Fruit fly (Drosophila melanogaster) whole organism, embryonic: ENCODE measurements around the gene Cyp1.

Experiments used
- Atf-2 ChIP-seq: fragments of 200-800 bp; sonication (Bioruptor generic); optimal IDR thresholded peaks from 2 replicates; lab custom pipeline; 2016; ENCODE audit warnings: missing biosample characterization, missing genetic modification characterization
- BtbVII ChIP-seq: fragments of 200-800 bp; sonication (Bioruptor generic); optimal IDR thresholded peaks from 3 replicates; lab custom pipeline; 2017; ENCODE audit warnings: missing biosample characterization, mild to moderate bottlenecking, missing genetic modification characterization
- C15 ChIP-seq: fragments of 200-800 bp; sonication (Bioruptor generic); IDR thresholded peaks from 3 replicates; pipeline ENCODE4 v1.3.6; 2022; ENCODE audit warnings: missing biosample characterization, missing genetic modification characterization
- CG10147 ChIP-seq: fragments of 200-800 bp; sonication (Bioruptor generic); optimal IDR thresholded peaks from 2 replicates; lab custom pipeline; 2019; ENCODE audit warnings: missing biosample characterization, mild to moderate bottlenecking, missing genetic modification characterization, moderate library complexity
- CG1024 ChIP-seq: fragments of 200-800 bp; sonication (Bioruptor generic); IDR thresholded peaks from 2 replicates; pipeline ENCODE4 v1.3.6; 2022; ENCODE audit warnings: missing biosample characterization, missing genetic modification characterization
- CG11093 ChIP-seq: fragments of 200-800 bp; sonication (Bioruptor generic); IDR thresholded peaks from 3 replicates; pipeline ENCODE4 v1.3.6; 2022; ENCODE audit warnings: missing biosample characterization, missing genetic modification characterization
- CG12769 ChIP-seq: fragments of 200-800 bp; sonication (Bioruptor generic); optimal IDR thresholded peaks from 2 replicates; lab custom pipeline; 2019; ENCODE audit warnings: missing biosample characterization, mild to moderate bottlenecking, missing genetic modification characterization, moderate library complexity
- CG13624 ChIP-seq: fragments of 200-800 bp; sonication (Bioruptor generic); optimal IDR thresholded peaks from 2 replicates; lab custom pipeline; 2016; ENCODE audit warnings: missing biosample characterization, missing genetic modification characterization
- CG14441 ChIP-seq: fragments of 200-800 bp; sonication (Bioruptor generic); IDR thresholded peaks from 2 replicates; pipeline ENCODE4 v1.3.6; 2022; ENCODE audit warnings: missing biosample characterization, missing genetic modification characterization
- CG15601 ChIP-seq: fragments of 200-800 bp; sonication (Bioruptor generic); optimal IDR thresholded peaks from 3 replicates; lab custom pipeline; 2019; ENCODE audit warnings: missing biosample characterization, mild to moderate bottlenecking, missing genetic modification characterization, moderate library complexity
- CG16779 ChIP-seq: fragments of 200-800 bp; sonication (Bioruptor generic); IDR thresholded peaks from 2 replicates; pipeline ENCODE4 v1.3.6; 2022; ENCODE audit warnings: missing biosample characterization, missing genetic modification characterization
- CG16813 ChIP-seq: fragments of 200-800 bp; sonication (Bioruptor generic); IDR thresholded peaks from 3 replicates; pipeline ENCODE4 v1.3.6; 2022; ENCODE audit warnings: missing biosample characterization, missing genetic modification characterization; ENCODE audit not compliant: partially characterized antibody
- CG17186 ChIP-seq: fragments of 200-800 bp; sonication (Bioruptor generic); optimal IDR thresholded peaks from 3 replicates; lab custom pipeline; 2017; ENCODE audit warnings: missing biosample characterization, missing genetic modification reagents, missing genetic modification characterization
- CG18262 ChIP-seq: fragments of 200-800 bp; optimal IDR thresholded peaks from 3 replicates; lab custom pipeline; 2019; ENCODE audit warnings: missing biosample characterization, mild to moderate bottlenecking, missing genetic modification characterization, moderate library complexity
- CG2129 ChIP-seq: fragments of 200-800 bp; sonication (Bioruptor generic); IDR thresholded peaks from 2 replicates; pipeline ENCODE4 v1.3.6; 2022; ENCODE audit warnings: missing biosample characterization, missing genetic modification characterization; ENCODE audit not compliant: partially characterized antibody
- CG3281 ChIP-seq: fragments of 200-800 bp; sonication (Bioruptor generic); optimal IDR thresholded peaks from 3 replicates; lab custom pipeline; 2017; ENCODE audit warnings: missing biosample characterization, mild to moderate bottlenecking, missing genetic modification characterization
- CG33557 ChIP-seq: fragments of 200-800 bp; sonication (Bioruptor generic); optimal IDR thresholded peaks from 2 replicates; lab custom pipeline; 2019; ENCODE audit warnings: missing biosample characterization, mild to moderate bottlenecking, missing genetic modification characterization, moderate library complexity
- CG3847 ChIP-seq: fragments of 200-800 bp; sonication (Bioruptor generic); IDR thresholded peaks from 2 replicates; pipeline ENCODE4 v1.3.6; 2022; ENCODE audit warnings: missing biosample characterization, missing genetic modification characterization
- CG43689 ChIP-seq: fragments of 200-800 bp; sonication (Bioruptor generic); IDR thresholded peaks from 2 replicates; pipeline ENCODE4 v1.3.6; 2022; ENCODE audit warnings: missing biosample characterization, missing genetic modification characterization
- CG4617 ChIP-seq: fragments of 200-800 bp; sonication (Bioruptor generic); optimal IDR thresholded peaks from 3 replicates; lab custom pipeline; 2016; ENCODE audit warnings: missing biosample characterization, missing genetic modification characterization, borderline replicate concordance
- CG6813 ChIP-seq: fragments of 200-800 bp; sonication (Bioruptor generic); optimal IDR thresholded peaks from 2 replicates; lab custom pipeline; 2017; ENCODE audit warnings: missing biosample characterization, missing genetic modification characterization, mild to moderate bottlenecking, moderate library complexity, missing genetic modification reagents
- CG8089 ChIP-seq: fragments of 200-800 bp; sonication (Bioruptor generic); optimal IDR thresholded peaks from 3 replicates; lab custom pipeline; 2016; ENCODE audit warnings: missing biosample characterization, missing genetic modification characterization
- CG9215 ChIP-seq: fragments of 200-800 bp; sonication (Bioruptor generic); IDR thresholded peaks from 2 replicates; pipeline ENCODE4 v1.3.6; 2022; ENCODE audit warnings: missing biosample characterization, missing genetic modification characterization
- Dip3 ChIP-seq: fragments of 200-800 bp; sonication (Bioruptor generic); optimal IDR thresholded peaks from 3 replicates; lab custom pipeline; 2016; ENCODE audit warnings: missing biosample characterization, missing genetic modification characterization
- HHEX ChIP-seq: fragments of 200-800 bp; sonication (Bioruptor generic); optimal IDR thresholded peaks from 3 replicates; lab custom pipeline; 2017; ENCODE audit warnings: missing biosample characterization, mild to moderate bottlenecking, missing genetic modification characterization, missing genetic modification reagents
- Jarid2 ChIP-seq: fragments of 200-800 bp; sonication (Bioruptor generic); optimal IDR thresholded peaks from 3 replicates; lab custom pipeline; 2017; ENCODE audit warnings: mild to moderate bottlenecking, missing biosample characterization, missing genetic modification reagents, missing genetic modification characterization
- MBD-R2 ChIP-seq: fragments of 200-800 bp; sonication (Bioruptor generic); IDR thresholded peaks from 2 replicates; pipeline ENCODE4 v1.3.6; 2022; ENCODE audit warnings: missing biosample characterization, missing genetic modification characterization
- Max ChIP-seq: fragments of 200-800 bp; sonication (Bioruptor generic); optimal IDR thresholded peaks from 2 replicates; lab custom pipeline; 2016; ENCODE audit warnings: missing biosample characterization, mild to moderate bottlenecking, missing genetic modification characterization
- Med ChIP-seq: fragments of 200-800 bp; sonication (Bioruptor generic); peaks from one replicate; lab custom pipeline; 2016; ENCODE audit warnings: missing biosample characterization, missing genetic modification characterization, mild to moderate bottlenecking, inconsistent platforms, moderate library complexity
- Six4 ChIP-seq: fragments of 200-800 bp; sonication (Bioruptor generic); optimal IDR thresholded peaks from 2 replicates; lab custom pipeline; 2016; ENCODE audit warnings: missing biosample characterization, missing genetic modification characterization
- ato ChIP-seq: fragments of 200-800 bp; sonication (Bioruptor generic); IDR thresholded peaks from 2 replicates; pipeline ENCODE4 v1.3.6; 2022; ENCODE audit warnings: missing biosample characterization, missing genetic modification characterization; ENCODE audit not compliant: partially characterized antibody
- bcd ChIP-seq: fragments of 200-800 bp; sonication (Bioruptor generic); optimal IDR thresholded peaks from 2 replicates; lab custom pipeline; 2017; ENCODE audit warnings: missing biosample characterization, mild to moderate bottlenecking, missing genetic modification characterization
- bowl ChIP-seq: fragments of 200-800 bp; sonication (Bioruptor generic); IDR thresholded peaks from 2 replicates; pipeline ENCODE4 v1.3.6; 2022; ENCODE audit warnings: missing biosample characterization, missing genetic modification characterization
- cg ChIP-seq: fragments of 200-800 bp; sonication (Bioruptor generic); optimal IDR thresholded peaks from 3 replicates; lab custom pipeline; 2019; ENCODE audit warnings: missing biosample characterization, mild to moderate bottlenecking, missing genetic modification characterization, moderate library complexity
- da ChIP-seq: fragments of 200-800 bp; sonication (Bioruptor generic); optimal IDR thresholded peaks from 2 replicates; lab custom pipeline; 2016; ENCODE audit warnings: missing biosample characterization, missing genetic modification characterization
- dmrt99B ChIP-seq: fragments of 200-800 bp; sonication (Bioruptor generic); optimal IDR thresholded peaks from 2 replicates; lab custom pipeline; 2018; ENCODE audit warnings: missing biosample characterization, mild to moderate bottlenecking, missing genetic modification characterization, moderate library complexity
- dpn ChIP-seq, 2 experiments: fragments of 200-800 bp; sonication (Bioruptor generic); optimal IDR thresholded peaks; 3 replicates each; lab custom pipeline; 2016; ENCODE audit warnings: missing biosample characterization in 2 of 2, missing genetic modification characterization in 2 of 2
- ewg ChIP-seq: fragments of 200-800 bp; sonication (Bioruptor generic); optimal IDR thresholded peaks from 3 replicates; lab custom pipeline; 2017; ENCODE audit warnings: mild to moderate bottlenecking, missing biosample characterization, missing genetic modification reagents, missing genetic modification characterization
- gro ChIP-seq: fragments of 200-800 bp; sonication (Bioruptor generic); optimal IDR thresholded peaks from 2 replicates; lab custom pipeline; 2016; ENCODE audit warnings: missing biosample characterization, missing genetic modification characterization
- h ChIP-seq: fragments of >200 bp; optimal IDR thresholded peaks from 2 replicates; lab custom pipeline; 2017
- ham ChIP-seq: fragments of 200-800 bp; sonication (Bioruptor generic); IDR thresholded peaks from 2 replicates; pipeline ENCODE4 v1.3.6; 2022; ENCODE audit warnings: missing biosample characterization, missing genetic modification characterization
- hb ChIP-seq: fragments of 200-800 bp; sonication (Bioruptor generic); IDR thresholded peaks from 3 replicates; pipeline ENCODE4 v1.3.6; 2022; ENCODE audit warnings: missing biosample characterization, missing genetic modification characterization; ENCODE audit not compliant: partially characterized antibody
- hkb ChIP-seq, 2 experiments: fragments of 200-800 bp in 1 of 2; fragments of >200 bp in 1 of 2; sonication (Bioruptor generic) in 1 of 2; IDR thresholded peaks in 1 of 2; optimal IDR thresholded peaks in 1 of 2; 2 replicates each; pipeline versions ENCODE4 v1.3.6 to Lab custom; 2017 to 2022; ENCODE audit warnings: missing biosample characterization in 1 of 2, missing genetic modification characterization in 1 of 2
- insv ChIP-seq, 2 experiments: fragments of 200-800 bp; sonication (Bioruptor generic); optimal IDR thresholded peaks; 3 replicates each; lab custom pipeline; 2016 to 2018; ENCODE audit warnings: missing biosample characterization in 2 of 2, missing genetic modification characterization in 2 of 2
- lmd ChIP-seq: fragments of 200-800 bp; sonication (Bioruptor generic); IDR thresholded peaks from 2 replicates; pipeline ENCODE4 v1.3.6; 2022; ENCODE audit warnings: missing biosample characterization, missing genetic modification characterization
- pb ChIP-seq: fragments of 200-800 bp; sonication (Bioruptor generic); optimal IDR thresholded peaks from 3 replicates; lab custom pipeline; 2016; ENCODE audit warnings: missing biosample characterization, missing genetic modification characterization
- sens ChIP-seq: fragments of 200-800 bp; sonication (Bioruptor generic); peaks from one replicate; lab custom pipeline; 2016; ENCODE audit warnings: missing biosample characterization, missing genetic modification characterization
- tna ChIP-seq: fragments of 200-800 bp; sonication (Bioruptor generic); IDR thresholded peaks from 2 replicates; pipeline ENCODE4 v1.3.6; 2022; ENCODE audit warnings: missing biosample characterization, missing genetic modification characterization; ENCODE audit not compliant: partially characterized antibody
- zf30C ChIP-seq: fragments of 200-800 bp; sonication (Bioruptor generic); optimal IDR thresholded peaks from 3 replicates; lab custom pipeline; 2018; ENCODE audit warnings: missing biosample characterization, mild to moderate bottlenecking, missing genetic modification characterization
- zfh2 ChIP-seq: fragments of 200-800 bp; sonication (Bioruptor generic); optimal IDR thresholded peaks from 2 replicates; lab custom pipeline; 2016; ENCODE audit warnings: missing biosample characterization, missing genetic modification characterization

Gene Cyp1

dm6 chrX:16277878-16278506 is 42.2 kb downstream of the Cyp1 start, which contains the start of gene eas (continued):
- TF ChIP-seq bcd (no peak), CG3847 (GFP tag; lab: Robert Waterston, UW) (peak; percentile 37; the same call in 1 of the 2 replicates), Med (GFP tag; lab: Kevin White, UChicago) (peak; percentile 79), CG9215 (GFP tag; lab: Robert Waterston, UW) (0 out of 2 replicates have a peak, but pooled peaks have one; percentile 21), insv (GFP tag; optimal IDR thresholded peaks at IDR 0.05; lab: Kevin White, UChicago) (peak; percentile 24 to 92), ato (GFP tag; lab: Robert Waterston, UW) (peak; percentile 64), CG15601 (tag; lab: Kevin White, UChicago) (peak; percentile 14), dpn (GFP tag; optimal IDR thresholded peaks at IDR 0.05; lab: Kevin White, UChicago) (peak in 1 of 2 experiments; percentile 37), CG6813 (GFP tag; lab: Kevin White, UChicago) (no peak), CG16779 (GFP tag; lab: Robert Waterston, UW) (no peak), CG14441 (no peak), CG13624 (peak; percentile 23), sens (GFP tag; lab: Kevin White, UChicago) (peak; percentile 88), zfh2 (GFP tag; lab: Kevin White, UChicago) (no peak), CG33557 (GFP tag; lab: Kevin White, UChicago) (no peak), CG17186 (peak; percentile 81), ewg (GFP tag; lab: Kevin White, UChicago) (no peak), CG12769 (tag; lab: Kevin White, UChicago) (no peak), Max (GFP tag; lab: Kevin White, UChicago) (peak; percentile 19), zf30C (GFP tag; lab: Kevin White, UChicago) (peak; percentile 4), CG43689 (GFP tag; lab: Robert Waterston, UW) (no peak), hkb (optimal IDR thresholded peaks at IDR 0.05; lab: Kevin White, UChicago) (peak; percentile 55), hkb (GFP tag; IDR thresholded peaks at IDR 0.05; lab: Robert Waterston, UW) (no peak), HHEX (GFP tag; lab: Kevin White, UChicago) (no peak), CG4617 (peak; percentile 12), CG2129 (peak; percentile 31; the same call in 1 of the 2 replicates), dmrt99B (tag; lab: Kevin White, UChicago) (no peak), pb (GFP tag; lab: Kevin White, UChicago) (no peak), CG8089 (GFP tag; lab: Kevin White, UChicago) (no peak), Atf-2 (no peak), gro (GFP tag; lab: Kevin White, UChicago) (peak; percentile 38), hb (peak; percentile 70), CG11093 (GFP tag; lab: Robert Waterston, UW) (no peak), ham (GFP tag; lab: Robert Waterston, UW) (no peak), da (GFP tag; lab: Kevin White, UChicago) (no peak), CG16813 (GFP tag; lab: Robert Waterston, UW) (peak; percentile 80), tna (GFP tag; lab: Robert Waterston, UW) (peak; percentile 56; the same call in 1 of the 2 replicates), bowl (GFP tag; lab: Robert Waterston, UW) (no peak), h (lab: Kevin White, UChicago) (no peak), MBD-R2 (GFP tag; lab: Robert Waterston, UW) (peak; percentile 55), CG1024 (GFP tag; lab: Robert Waterston, UW) (no peak), C15 (GFP tag; lab: Robert Waterston, UW) (no peak), CG3281 (GFP tag; lab: Kevin White, UChicago) (no peak), cg (GFP tag; lab: Kevin White, UChicago) (no peak), CG10147 (GFP tag; lab: Kevin White, UChicago) (no peak), Six4 (GFP tag; lab: Kevin White, UChicago) (no peak), Jarid2 (GFP tag; lab: Kevin White, UChicago) (peak; percentile 21), Dip3 (GFP tag; lab: Kevin White, UChicago) (peak; percentile 11), lmd (no peak), CG18262 (tag; lab: Kevin White, UChicago) (no peak), BtbVII (no peak)
